Fruit fly (Drosophila melanogaster) whole organism, larva: ENCODE results near the gene CG3819.
A peak's percentile ranks its signal among the peaks of the same experiment; 100 is the strongest.

Source experiments
- noc ChIP-seq: fragments of 200-800 bp; sonication (Bioruptor generic); optimal IDR thresholded peaks from 3 replicates; lab custom pipeline; 2019; ENCODE audit warnings: missing biosample characterization, mild to moderate bottlenecking, missing genetic modification characterization, moderate library complexity

The CG3819 gene

DNA sequence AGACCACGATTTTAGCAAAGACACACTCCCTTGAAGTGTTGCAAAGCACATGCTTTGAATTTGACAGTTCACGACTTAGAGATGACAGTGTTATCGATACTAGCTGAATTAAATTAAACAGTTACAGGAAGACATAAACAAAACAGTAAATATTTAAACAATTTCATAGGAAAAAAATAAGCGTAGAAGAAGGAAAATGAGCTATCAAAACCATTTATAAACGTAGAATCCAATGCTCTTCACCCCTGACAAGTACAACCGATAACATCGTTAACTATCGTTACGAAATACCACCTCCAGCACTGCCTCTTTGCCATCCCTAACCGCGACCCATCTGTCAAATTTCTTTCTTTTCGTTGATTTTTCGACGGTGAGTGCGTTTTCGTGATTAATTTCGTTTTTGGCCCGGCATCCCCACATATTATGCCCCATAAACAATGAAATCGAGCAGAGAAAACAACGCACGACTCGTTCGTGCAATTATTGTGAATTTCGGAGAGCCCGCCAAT, 23.1 kb downstream of the CG3819 start, which contains the start of gene RpL26:
Gene RpL26, plus strand, starts transcription at position 106 of the 509 bp plus-strand sequence.
- peak; percentile 68 for TF ChIP-seq noc

DNA sequence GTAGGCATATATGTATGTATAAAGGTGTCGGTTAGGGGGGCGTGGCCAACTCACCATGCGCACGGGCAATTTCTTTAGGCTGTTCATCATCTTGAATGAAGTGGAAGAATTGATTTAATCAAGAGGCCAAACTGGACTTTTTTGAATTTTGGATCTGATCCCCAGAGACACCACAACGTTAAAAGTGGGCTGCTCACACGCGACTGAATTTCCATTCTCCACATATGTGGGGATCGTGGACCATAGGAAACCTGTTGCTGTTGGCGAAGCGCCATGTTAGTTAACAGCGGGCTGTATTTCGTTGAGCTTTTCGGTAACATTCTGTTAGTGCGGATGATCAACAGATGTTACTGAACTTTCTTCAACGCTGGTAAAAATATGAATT, 23.8 kb downstream of the CG3819 start, which contains the start of gene CG3902:
Gene CG3902, minus strand, starts transcription at position 208 of the 385 bp plus-strand sequence.
- TF ChIP-seq noc, result peak; percentile 51

- TF ChIP-seq noc, result no peak
These were observed 24.3 kb downstream of the CG3819 start for dm6 chr3L:18897459-18898085.

DNA sequence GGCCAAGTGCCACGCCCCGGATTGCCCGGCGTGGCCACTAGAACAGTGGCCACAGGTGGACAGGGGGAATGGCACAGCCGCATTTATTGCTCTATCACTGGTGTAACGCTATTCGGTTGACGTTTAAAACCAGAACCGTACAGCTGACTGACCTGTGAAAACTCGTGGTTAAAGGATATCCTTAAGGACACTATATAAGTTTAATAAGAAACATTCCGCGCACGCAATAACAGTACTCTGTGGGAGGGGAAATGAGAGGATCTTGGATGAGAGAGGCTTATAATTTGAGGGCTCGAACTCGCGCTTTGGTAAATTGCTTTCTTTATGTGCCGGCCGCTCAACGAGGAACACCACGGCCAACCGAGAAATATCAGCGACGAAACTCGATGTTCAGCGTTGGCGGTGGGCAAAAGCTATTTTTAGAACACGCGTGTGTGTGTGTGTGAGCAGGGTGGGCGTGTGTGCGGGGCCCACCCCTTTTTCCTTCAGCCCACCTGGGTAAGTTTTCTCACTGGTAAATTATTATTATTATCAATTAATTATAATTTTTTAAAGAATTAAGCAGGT, 25.5 kb downstream of the CG3819 start:
- no peak for TF ChIP-seq noc

- TF ChIP-seq noc, result peak; percentile 24
These were observed 26.8 kb downstream of the CG3819 start for dm6 chr3L:18895079-18895478.

DNA sequence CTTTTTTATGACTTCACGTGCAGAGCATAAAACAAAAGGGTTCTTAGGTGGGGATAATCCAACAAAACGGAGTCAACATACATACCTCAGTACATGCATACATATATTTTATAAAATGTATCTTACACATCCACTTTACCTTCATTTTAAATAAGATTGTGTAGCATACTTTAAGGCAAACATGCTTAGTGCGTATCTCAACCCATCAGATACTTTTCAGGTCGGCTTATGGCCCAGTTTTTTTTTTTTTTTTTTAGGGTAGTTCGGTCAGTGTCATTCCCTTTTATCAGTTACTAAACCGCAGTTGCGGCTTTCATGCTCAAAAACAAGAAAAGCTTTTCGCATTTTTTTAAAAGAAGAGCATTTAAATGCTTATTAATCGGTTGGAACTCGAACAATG, 29.9 kb downstream of the CG3819 start, which contains the start of gene NijB:
Gene NijB, plus strand, starts transcription at position 398 of the 400 bp plus-strand sequence.
- no peak for TF ChIP-seq noc

DNA sequence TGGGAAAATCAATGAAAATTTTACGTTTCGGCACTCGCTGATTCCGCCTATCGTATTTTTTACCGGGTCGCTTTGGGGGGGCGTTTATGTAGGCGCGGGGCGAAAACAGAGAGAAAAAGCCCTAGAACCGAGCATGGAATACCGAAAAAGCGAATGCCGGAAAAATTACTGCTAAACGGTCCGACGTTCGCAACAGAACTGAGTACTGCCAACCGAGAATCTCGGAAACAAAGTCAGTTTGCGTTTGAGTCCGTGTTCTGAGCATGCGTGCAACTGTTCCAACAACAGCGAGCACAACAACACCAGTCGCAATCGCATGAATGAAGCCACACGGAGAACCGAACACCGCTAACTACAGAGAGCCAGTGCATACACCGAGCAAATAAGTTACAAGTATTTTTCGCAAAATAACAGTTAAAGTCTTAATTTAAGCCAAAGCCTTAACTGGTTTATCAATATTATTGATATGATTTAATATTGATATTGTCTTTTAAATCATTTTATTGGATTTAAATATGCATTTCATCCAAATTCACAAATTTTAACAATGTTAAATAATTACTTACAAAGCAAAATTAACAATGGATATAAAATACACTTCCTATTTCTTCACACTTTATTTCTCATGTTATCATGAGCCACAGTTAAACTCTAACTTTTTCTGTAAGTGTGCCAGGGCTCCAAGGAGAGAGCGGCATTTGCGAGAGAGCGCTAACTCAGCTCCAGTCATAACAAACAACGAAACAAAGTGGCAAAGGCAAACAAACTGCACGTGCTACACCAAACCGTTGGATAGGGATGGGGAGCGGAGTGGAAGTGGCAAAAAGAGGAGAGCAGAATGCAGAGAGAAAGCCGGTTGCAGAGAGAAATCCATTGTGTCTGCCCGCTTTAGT, 31.4 kb downstream of the CG3819 start, which contains the start of gene CG3961:
Gene CG3961, minus strand, starts transcription at position 201 of the 893 bp plus-strand sequence.
- peak; percentile 78 for TF ChIP-seq noc

dm6 chr3L:18889222-18889866, 32.6 kb downstream of the CG3819 start:
- TF ChIP-seq noc, result no peak

DNA sequence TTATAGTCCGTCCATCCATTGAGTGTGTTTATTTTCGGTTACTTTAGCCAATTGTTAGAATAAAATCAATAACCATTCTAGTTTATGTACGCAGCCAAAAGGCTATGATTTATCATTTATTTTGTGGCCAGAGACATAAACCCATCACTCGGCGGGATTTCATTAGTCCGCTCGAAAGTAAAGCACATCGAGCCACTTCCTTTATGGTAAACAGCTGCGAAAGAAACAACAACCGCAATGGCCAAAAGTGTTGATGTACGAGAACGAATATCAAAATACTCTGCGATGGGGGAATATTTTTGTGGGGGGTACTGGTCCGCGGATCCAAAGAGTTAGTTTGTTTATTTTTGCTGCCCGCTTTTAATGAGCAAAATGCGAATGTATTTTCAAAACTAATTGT, 40.3 kb downstream of the CG3819 start:
- no peak for TF ChIP-seq noc

DNA sequence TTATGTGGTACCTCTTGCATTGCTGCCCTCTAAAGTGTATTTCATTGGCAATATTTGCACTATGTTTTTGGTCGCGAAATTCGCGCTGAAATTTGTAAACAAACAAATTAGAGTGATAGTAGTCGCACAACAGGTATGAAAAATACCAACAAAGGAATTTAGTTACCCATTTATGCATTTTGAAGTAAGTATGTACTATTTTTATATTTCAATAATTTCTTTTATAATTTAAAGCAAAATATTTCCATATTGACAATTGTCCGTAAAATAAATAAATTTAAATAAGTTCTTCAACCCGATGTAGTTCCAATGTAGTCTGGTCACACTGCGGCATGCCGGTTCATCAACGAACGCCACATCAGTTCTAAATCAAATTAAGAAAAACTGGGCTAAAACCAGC, 49.5 kb downstream of the CG3819 start, which contains the start of the genes Rad9 and Uggt:
Gene Rad9, minus strand, starts transcription at position 114 of the 400 bp plus-strand sequence.
Gene Uggt, plus strand, starts transcription at position 308 of the 400 bp plus-strand sequence.
- TF ChIP-seq noc, result no peak
